Worm (Caenorhabditis elegans) whole organism, midembryonic: ENCODE results near the gene nspe-6.

Experiments
- T22C8.4 ChIP-seq: fragments of 200-800 bp; sonication (Bioruptor generic); IDR thresholded peaks from 2 replicates; pipeline ENCODE4 v1.3.6; 2022; ENCODE audit warnings: missing genetic modification characterization, missing compliant biosample characterization
- flt-1 ChIP-seq: fragments of 200-800 bp; sonication (Bioruptor generic); IDR thresholded peaks from 2 replicates; pipeline ENCODE4 v1.3.6; 2022; ENCODE audit warnings: missing genetic modification characterization, missing compliant biosample characterization
- med-1 ChIP-seq: sonication (generic microtip); optimal IDR thresholded peaks from 2 replicates; lab custom pipeline; 2017; ENCODE audit warnings: missing genetic modification characterization, mild to moderate bottlenecking, missing compliant biosample characterization, antibody characterized with exemption, missing genetic modification reagents; ENCODE audit not compliant: insufficient read depth
- tab-1 ChIP-seq: fragments of 200-800 bp; sonication (Bioruptor generic); IDR thresholded peaks from 2 replicates; pipeline ENCODE4 v1.3.6; 2022; ENCODE audit warnings: missing genetic modification characterization, missing compliant biosample characterization
- ztf-23 ChIP-seq: fragments of 200-800 bp; sonication (Bioruptor generic); IDR thresholded peaks from 2 replicates; pipeline ENCODE4 v1.3.6; 2022; ENCODE audit warnings: missing genetic modification reagents, missing genetic modification characterization, missing compliant biosample characterization

DNA sequence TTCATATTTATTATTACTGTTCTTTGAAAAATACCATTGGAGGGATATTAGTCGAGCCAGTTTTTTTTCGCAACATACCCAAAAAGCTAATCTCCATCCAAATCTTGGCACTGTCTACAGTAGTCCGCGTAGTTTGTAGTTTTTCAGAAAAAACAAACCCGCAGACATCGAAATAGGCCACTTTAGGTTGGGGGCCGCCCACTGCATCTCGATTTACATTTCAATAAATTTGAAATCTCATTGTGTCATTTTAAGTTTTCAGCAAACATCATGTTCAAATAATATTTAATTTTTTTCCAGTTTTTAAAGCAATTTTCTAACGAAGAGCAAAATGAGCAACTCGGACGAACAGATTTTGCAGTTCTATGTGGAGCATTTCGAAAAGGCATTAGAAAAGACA is 24.4 kb upstream of the nspe-6 start, which contains the start of gene nhr-235:
- TF ChIP-seq flt-1 (GFP tag; lab: Robert Waterston, UW) (no peak), T22C8.4 (GFP tag; lab: Robert Waterston, UW) (no peak), med-1 (GFP tag; lab: Kevin White, UChicago) (no peak), tab-1 (GFP tag; lab: Robert Waterston, UW) (no peak), ztf-23 (GFP tag; lab: Robert Waterston, UW) (no peak)
